Fruit fly (Drosophila melanogaster) whole organism, embryonic: ENCODE measurements around the gene ppk7.

Experiments
- ATbp ChIP-seq: fragments of 200-800 bp; sonication (Bioruptor generic); optimal IDR thresholded peaks from 2 replicates; lab custom pipeline; 2017; ENCODE audit warnings: missing biosample characterization, mild to moderate bottlenecking, missing genetic modification characterization, missing genetic modification reagents
- BEAF-32 ChIP-seq: fragments of 200-800 bp; sonication (Bioruptor generic); optimal IDR thresholded peaks from 3 replicates; lab custom pipeline; 2017; ENCODE audit warnings: missing biosample characterization, missing genetic modification characterization, mild to moderate bottlenecking, moderate library complexity, missing genetic modification reagents
- CG10366 ChIP-seq: fragments of 200-800 bp; sonication (Bioruptor generic); IDR thresholded peaks from 2 replicates; pipeline ENCODE4 v1.3.6; 2022; ENCODE audit warnings: missing biosample characterization, missing genetic modification characterization
- CG10654 ChIP-seq: fragments of 200-800 bp; sonication (Bioruptor generic); optimal IDR thresholded peaks from 2 replicates; lab custom pipeline; 2016; ENCODE audit warnings: missing biosample characterization, missing genetic modification characterization
- CG10959 ChIP-seq: fragments of 200-800 bp; sonication (Bioruptor generic); IDR thresholded peaks from 2 replicates; pipeline ENCODE4 v1.3.6; 2022; ENCODE audit warnings: missing biosample characterization, missing genetic modification characterization
- CG13424 ChIP-seq: fragments of 200-800 bp; sonication (Bioruptor generic); optimal IDR thresholded peaks from 2 replicates; lab custom pipeline; 2019; ENCODE audit warnings: missing biosample characterization, mild to moderate bottlenecking, missing genetic modification characterization, moderate library complexity
- CG14965 ChIP-seq: fragments of 200-800 bp; sonication (Bioruptor generic); optimal IDR thresholded peaks from 2 replicates; lab custom pipeline; 2016; ENCODE audit warnings: missing biosample characterization, missing genetic modification characterization, borderline replicate concordance
- CG15269 ChIP-seq: fragments of 200-800 bp; sonication (Bioruptor generic); optimal IDR thresholded peaks from 2 replicates; lab custom pipeline; 2018; ENCODE audit warnings: missing biosample characterization, mild to moderate bottlenecking, missing genetic modification characterization, moderate library complexity
- CG16863 ChIP-seq: fragments of 200-800 bp; sonication (Bioruptor generic); optimal IDR thresholded peaks from 3 replicates; lab custom pipeline; 2016; ENCODE audit warnings: missing biosample characterization, missing genetic modification characterization
- CG2202 ChIP-seq: fragments of 200-800 bp; sonication (Bioruptor generic); optimal IDR thresholded peaks from 2 replicates; lab custom pipeline; 2018; ENCODE audit warnings: missing biosample characterization, mild to moderate bottlenecking, missing genetic modification characterization
- CG33557 ChIP-seq: fragments of 200-800 bp; sonication (Bioruptor generic); optimal IDR thresholded peaks from 2 replicates; lab custom pipeline; 2019; ENCODE audit warnings: missing biosample characterization, mild to moderate bottlenecking, missing genetic modification characterization, moderate library complexity
- CG4404 ChIP-seq: fragments of 200-800 bp; sonication (Bioruptor generic); IDR thresholded peaks from 2 replicates; pipeline ENCODE4 v1.3.6; 2022; ENCODE audit warnings: missing biosample characterization, missing genetic modification characterization
- CG7839 ChIP-seq: fragments of 200-800 bp; sonication (Bioruptor generic); optimal IDR thresholded peaks from 3 replicates; lab custom pipeline; 2018; ENCODE audit warnings: missing biosample characterization, mild to moderate bottlenecking, missing genetic modification characterization, moderate library complexity
- CG9609 ChIP-seq: fragments of 200-800 bp; sonication (Bioruptor generic); optimal IDR thresholded peaks from 3 replicates; lab custom pipeline; 2016; ENCODE audit warnings: missing biosample characterization, missing genetic modification characterization
- CG9932 ChIP-seq: fragments of 200-800 bp; sonication (Bioruptor generic); IDR thresholded peaks from 2 replicates; pipeline ENCODE4 v1.3.6; 2022; ENCODE audit warnings: missing biosample characterization, missing genetic modification characterization
- CTCF ChIP-seq: fragments of 200-800 bp; sonication (Bioruptor generic); optimal IDR thresholded peaks from 2 replicates; lab custom pipeline; 2017; ENCODE audit warnings: missing biosample characterization, mild to moderate bottlenecking, missing genetic modification characterization, moderate library complexity
- Deaf1 ChIP-seq: fragments of 200-800 bp; optimal IDR thresholded peaks from 3 replicates; lab custom pipeline; 2019; ENCODE audit warnings: missing biosample characterization, mild to moderate bottlenecking, missing genetic modification characterization, moderate library complexity
- Fer1 ChIP-seq: fragments of 200-800 bp; sonication (Bioruptor generic); optimal IDR thresholded peaks from 2 replicates; lab custom pipeline; 2017; ENCODE audit warnings: missing biosample characterization, mild to moderate bottlenecking, missing genetic modification characterization
- Meics ChIP-seq: fragments of 200-800 bp; sonication (Bioruptor generic); optimal IDR thresholded peaks from 2 replicates; lab custom pipeline; 2017; ENCODE audit warnings: missing biosample characterization, mild to moderate bottlenecking, missing genetic modification characterization
- NC2α ChIP-seq: fragments of 200-800 bp; sonication (Bioruptor generic); optimal IDR thresholded peaks from 2 replicates; lab custom pipeline; 2016; ENCODE audit warnings: missing biosample characterization, missing genetic modification characterization
- NFAT ChIP-seq: fragments of 200-800 bp; sonication (Bioruptor generic); IDR thresholded peaks from 2 replicates; pipeline ENCODE4 v1.3.6; 2022; ENCODE audit warnings: missing biosample characterization, missing genetic modification characterization
- Sox102F ChIP-seq: fragments of 200-800 bp; sonication (Bioruptor generic); optimal IDR thresholded peaks from 2 replicates; lab custom pipeline; 2018; ENCODE audit warnings: missing biosample characterization, mild to moderate bottlenecking, missing genetic modification characterization, moderate library complexity
- Taf1 ChIP-seq: fragments of 200-800 bp; sonication (Bioruptor generic); IDR thresholded peaks from 2 replicates; pipeline ENCODE4 v1.3.6; 2022; ENCODE audit warnings: missing biosample characterization, missing genetic modification characterization
- Vsx1 ChIP-seq: fragments of 200-800 bp; sonication (Bioruptor generic); optimal IDR thresholded peaks from 2 replicates; lab custom pipeline; 2017; ENCODE audit warnings: missing biosample characterization, mild to moderate bottlenecking, missing genetic modification characterization, missing genetic modification reagents
- YL-1 ChIP-seq: fragments of 200-800 bp; sonication (Bioruptor generic); optimal IDR thresholded peaks from 3 replicates; lab custom pipeline; 2017; ENCODE audit warnings: missing biosample characterization, mild to moderate bottlenecking, missing genetic modification characterization
- chm ChIP-seq: fragments of 200-800 bp; sonication (Bioruptor generic); IDR thresholded peaks from 2 replicates; pipeline ENCODE4 v1.3.6; 2022; ENCODE audit warnings: missing biosample characterization, missing genetic modification characterization
- corto ChIP-seq: fragments of 200-800 bp; sonication (Bioruptor generic); optimal IDR thresholded peaks from 2 replicates; lab custom pipeline; 2016; ENCODE audit warnings: missing biosample characterization, mild to moderate bottlenecking, missing genetic modification characterization, moderate library complexity
- dan ChIP-seq: fragments of 200-800 bp; sonication (Bioruptor generic); IDR thresholded peaks from 2 replicates; pipeline ENCODE4 v1.3.6; 2022; ENCODE audit warnings: missing biosample characterization, missing genetic modification characterization
- grau ChIP-seq: fragments of 200-800 bp; optimal IDR thresholded peaks from 3 replicates; lab custom pipeline; 2019; ENCODE audit warnings: missing biosample characterization, mild to moderate bottlenecking, missing genetic modification characterization, moderate library complexity
- gsb-n ChIP-seq: fragments of 200-800 bp; sonication (Bioruptor generic); optimal IDR thresholded peaks from 3 replicates; lab custom pipeline; 2018; ENCODE audit warnings: missing biosample characterization, mild to moderate bottlenecking, missing genetic modification characterization
- hbn ChIP-seq: fragments of 200-800 bp; sonication (Bioruptor generic); IDR thresholded peaks from 2 replicates; pipeline ENCODE4 v1.3.6; 2022; ENCODE audit warnings: missing biosample characterization, missing genetic modification characterization; ENCODE audit not compliant: partially characterized antibody
- her ChIP-seq: fragments of 200-800 bp; sonication (Bioruptor generic); optimal IDR thresholded peaks from 2 replicates; lab custom pipeline; 2016; ENCODE audit warnings: missing biosample characterization, missing genetic modification characterization
- ind ChIP-seq: fragments of 200-800 bp; sonication (Bioruptor generic); optimal IDR thresholded peaks from 3 replicates; lab custom pipeline; 2016; ENCODE audit warnings: missing biosample characterization, missing genetic modification characterization
- jing ChIP-seq: fragments of 200-800 bp; sonication (Bioruptor generic); optimal IDR thresholded peaks from 2 replicates; lab custom pipeline; 2018; ENCODE audit warnings: missing biosample characterization, mild to moderate bottlenecking, missing genetic modification characterization
- mirr ChIP-seq: fragments of 200-800 bp; sonication (Bioruptor generic); optimal IDR thresholded peaks from 3 replicates; lab custom pipeline; 2018; ENCODE audit warnings: missing biosample characterization, mild to moderate bottlenecking, missing genetic modification characterization
- sob ChIP-seq: fragments of 200-800 bp; sonication (Bioruptor generic); IDR thresholded peaks from 2 replicates; pipeline ENCODE4 v1.3.6; 2022; ENCODE audit warnings: missing biosample characterization, missing genetic modification characterization

ppk7 gene

DNA sequence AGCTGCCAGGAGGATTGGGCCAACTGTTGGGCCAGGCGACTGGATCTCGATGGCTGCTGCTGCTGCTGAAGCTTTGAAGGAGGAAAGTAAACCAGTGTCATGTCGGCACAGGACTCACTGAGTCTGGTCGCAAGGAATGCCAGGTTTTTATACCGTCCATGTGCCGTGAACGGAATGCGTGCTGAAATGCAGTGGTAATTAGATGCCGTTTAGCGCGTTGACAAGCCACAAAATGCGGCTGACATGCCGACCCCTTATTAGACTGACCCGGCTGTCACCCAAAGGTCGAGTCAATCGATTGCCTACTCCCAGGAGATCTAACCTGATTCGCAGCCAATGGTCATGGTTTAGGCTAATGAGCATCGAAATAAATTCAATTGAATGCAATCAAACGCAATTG lies at the start of gene ppk7:
Gene ppk7, minus strand, starts transcription at position 101 of the 400 bp plus-strand sequence.
- TF ChIP-seq Fer1 (GFP tag; lab: Kevin White, UChicago) (no peak), CG15269 (tag; lab: Kevin White, UChicago) (no peak), CG9609 (GFP tag; lab: Kevin White, UChicago) (no peak), CG7839 (tag; lab: Kevin White, UChicago) (no peak), CG10654 (GFP tag; lab: Kevin White, UChicago) (no peak)

DNA sequence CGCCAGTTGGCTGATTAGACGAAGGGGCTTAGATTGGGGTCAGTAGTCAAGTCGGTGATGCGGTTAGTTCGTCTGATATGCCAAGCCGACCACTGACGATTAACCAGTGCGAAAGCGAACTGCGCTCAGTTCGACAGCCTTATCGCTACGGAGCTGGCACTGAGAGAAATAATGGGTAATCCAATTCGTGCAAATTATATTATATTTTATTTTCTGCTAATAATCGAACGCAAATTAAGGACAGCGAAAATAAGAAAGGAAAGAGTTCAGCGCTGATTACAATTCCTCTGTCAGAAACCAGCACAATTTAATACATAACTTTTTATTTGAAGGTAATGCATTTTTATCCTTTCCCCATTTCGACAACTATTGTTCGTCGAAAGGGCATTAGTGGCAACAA lies 43.0 kb upstream of the ppk7 start, which contains the start of gene CG42369:
Gene CG42369, minus strand, starts transcription at position 101 of the 400 bp plus-strand sequence.
- TF ChIP-seq mirr (GFP tag; lab: Kevin White, UChicago) (no peak), BEAF-32 (GFP tag; lab: Kevin White, UChicago) (no peak), CG9932 (GFP tag; lab: Robert Waterston, UW) (no peak), CG10654 (GFP tag; lab: Kevin White, UChicago) (no peak), gsb-n (tag; lab: Kevin White, UChicago) (no peak), Vsx1 (GFP tag; lab: Kevin White, UChicago) (no peak), CG13424 (tag; lab: Kevin White, UChicago) (no peak), Sox102F (GFP tag; lab: Kevin White, UChicago) (no peak), ATbp (no peak), hbn (GFP tag; lab: Robert Waterston, UW) (no peak), CG10366 (no peak), Meics (GFP tag; lab: Kevin White, UChicago) (no peak), YL-1 (GFP tag; lab: Kevin White, UChicago) (no peak)

DNA sequence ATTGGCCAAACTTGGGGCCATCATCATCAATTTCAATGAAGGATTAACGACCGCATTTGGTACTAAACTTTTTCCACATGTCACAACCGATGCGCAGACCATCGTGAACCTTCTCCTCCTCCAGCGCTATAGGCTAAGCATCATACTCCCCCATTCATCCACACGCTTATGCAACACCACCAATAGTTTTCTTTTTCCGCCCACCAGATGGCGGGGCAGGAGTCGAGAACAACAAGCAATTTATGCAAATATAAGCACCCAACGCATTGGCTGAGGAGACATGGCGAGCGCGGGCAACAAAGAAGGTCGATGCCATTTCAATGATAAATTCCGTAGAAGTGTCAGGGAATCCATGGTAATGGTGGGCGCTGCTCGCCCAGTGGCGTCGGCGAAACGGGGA lies 37.3 kb upstream of the ppk7 start:
- no peak for TF ChIP-seq corto
- TF ChIP-seq NFAT (GFP tag; lab: Robert Waterston, UW), result 0 out of 2 replicates have a peak, but pooled peaks have one; percentile 2
- no peak for TF ChIP-seq chm (GFP tag; lab: Robert Waterston, UW)
- peak; percentile 74 for TF ChIP-seq CTCF

DNA sequence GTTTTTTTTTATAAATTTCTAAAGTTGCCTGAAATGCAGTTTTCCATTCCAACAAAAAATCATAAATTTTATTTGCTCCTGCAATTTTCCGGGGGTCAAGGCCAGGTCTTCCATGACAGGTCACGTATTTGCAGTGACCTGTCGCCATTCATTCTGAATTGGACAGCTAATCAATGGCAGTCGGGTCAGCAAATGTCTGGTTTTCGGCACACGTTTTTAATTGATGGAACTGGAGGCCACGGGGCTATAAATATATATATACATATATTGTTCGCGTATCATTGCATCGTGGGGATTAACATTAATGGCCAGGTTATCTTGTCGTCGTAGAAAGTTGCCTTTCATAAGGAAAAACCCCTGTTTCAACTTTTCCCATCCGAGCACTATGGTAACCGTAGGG lies 32.9 kb upstream of the ppk7 start:
- TF ChIP-seq sob (GFP tag; lab: Robert Waterston, UW), result no peak
- no peak for TF ChIP-seq CG16863

DNA sequence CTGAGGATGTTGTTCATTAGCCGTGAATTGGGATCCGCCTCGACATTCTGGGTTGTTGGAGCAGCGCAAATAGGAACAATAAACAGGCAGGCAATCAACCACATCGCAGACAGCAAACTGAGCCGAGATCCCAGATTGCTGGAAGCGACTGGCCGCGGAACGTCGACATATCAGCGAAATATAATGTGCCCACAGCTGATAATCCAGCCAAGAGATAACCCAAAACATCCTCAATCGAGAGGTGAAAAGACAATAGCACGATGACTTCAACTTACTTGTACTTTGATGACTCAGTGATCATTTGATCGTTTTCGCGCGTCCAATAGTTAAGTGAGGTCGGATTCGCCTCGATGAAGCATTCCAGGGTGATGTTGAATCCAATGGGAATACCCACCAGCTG lies 31.3 kb upstream of the ppk7 start, which contains the start of gene Nepl6:
Gene Nepl6, minus strand, starts transcription at position 104 of the 400 bp plus-strand sequence.
- no peak for TF ChIP-seq Deaf1 (tag; lab: Kevin White, UChicago)
- no peak for TF ChIP-seq CG2202
- TF ChIP-seq Taf1, result no peak
- TF ChIP-seq CG10959 (GFP tag; lab: Robert Waterston, UW), result no peak
- TF ChIP-seq jing (GFP tag; lab: Kevin White, UChicago), result no peak
- TF ChIP-seq her (GFP tag; lab: Kevin White, UChicago), result no peak
- no peak for TF ChIP-seq CG14965
- TF ChIP-seq CG33557 (GFP tag; lab: Kevin White, UChicago), result no peak
- no peak for TF ChIP-seq grau (tag; lab: Kevin White, UChicago)
- no peak for TF ChIP-seq ind (GFP tag; lab: Kevin White, UChicago)
- no peak for TF ChIP-seq dan
- TF ChIP-seq NC2α, result no peak
- no peak for TF ChIP-seq CG4404 (GFP tag; lab: Robert Waterston, UW)
